Worm (Caenorhabditis elegans) whole organism, L1 larva: ENCODE data around the gene Y55F3BR.1.

ENCODE experiments used
- C16A3.4 ChIP-seq: fragments of 150-350 bp; optimal IDR thresholded peaks from 2 replicates; lab custom pipeline; 2014; ENCODE audit warnings: missing biosample characterization, missing genetic modification characterization
- F16B12.6 ChIP-seq: fragments of 150-350 bp; optimal IDR thresholded peaks from 2 replicates; lab custom pipeline; 2014; ENCODE audit warnings: missing biosample characterization, missing genetic modification characterization
- Y116A8C.19 ChIP-seq: sonication (generic microtip); optimal IDR thresholded peaks from 2 replicates; lab custom pipeline; 2016; ENCODE audit warnings: missing compliant biosample characterization, missing genetic modification characterization, borderline replicate concordance
- aha-1 ChIP-seq: fragments of 150-350 bp; optimal IDR thresholded peaks from 2 replicates; lab custom pipeline; 2014; ENCODE audit warnings: missing biosample characterization, missing genetic modification characterization
- alr-1 ChIP-seq: fragments of 200-800 bp; sonication (Bioruptor generic); optimal IDR thresholded peaks from 2 replicates; lab custom pipeline; 2018; ENCODE audit warnings: borderline replicate concordance, mild to moderate bottlenecking, missing genetic modification characterization, missing compliant biosample characterization
- aly-2 ChIP-seq: fragments of 150-350 bp; optimal IDR thresholded peaks from 2 replicates; lab custom pipeline; 2014; ENCODE audit warnings: missing biosample characterization, missing genetic modification characterization
- blmp-1 ChIP-seq: fragments of 150-350 bp; optimal IDR thresholded peaks from 2 replicates; lab custom pipeline; 2014; ENCODE audit warnings: missing biosample characterization, missing genetic modification characterization
- ceh-63 ChIP-seq: fragments of 200-800 bp; sonication (Bioruptor generic); optimal IDR thresholded peaks from 2 replicates; lab custom pipeline; 2018; ENCODE audit warnings: mild to moderate bottlenecking, missing genetic modification characterization, missing compliant biosample characterization
- ceh-82 ChIP-seq, 3 experiments: fragments of 150-350 bp in 1 of 3; sonication (generic microtip) in 2 of 3; optimal IDR thresholded peaks; 2 replicates each; lab custom pipeline; 2014 to 2017; ENCODE audit warnings: missing biosample characterization in 3 of 3, missing genetic modification characterization in 3 of 3
- ceh-90 ChIP-seq: sonication (generic microtip); optimal IDR thresholded peaks from 2 replicates; lab custom pipeline; 2016; ENCODE audit warnings: missing genetic modification characterization, missing compliant biosample characterization
- ces-1 ChIP-seq: fragments of 150-350 bp; optimal IDR thresholded peaks from 2 replicates; lab custom pipeline; 2014; ENCODE audit warnings: missing biosample characterization, missing genetic modification reagents, missing genetic modification characterization
- efl-3 ChIP-seq: fragments of 200-800 bp; sonication (Bioruptor generic); optimal IDR thresholded peaks from 2 replicates; lab custom pipeline; 2018; ENCODE audit warnings: mild to moderate bottlenecking, missing genetic modification characterization, missing compliant biosample characterization
- egl-13 ChIP-seq: sonication (generic microtip); optimal IDR thresholded peaks from 2 replicates; lab custom pipeline; 2016; ENCODE audit warnings: missing genotype, missing genetic modification reagents, missing genetic modification characterization, missing compliant biosample characterization
- elt-2 ChIP-seq: sonication (generic microtip); optimal IDR thresholded peaks from 2 replicates; lab custom pipeline; 2016; ENCODE audit warnings: missing genetic modification characterization, mild to moderate bottlenecking, inconsistent platforms, missing compliant biosample characterization, missing genetic modification reagents
- elt-3 ChIP-seq, 6 experiments: fragments of 150-350 bp in 1 of 6; sonication (generic microtip); optimal IDR thresholded peaks; 2 replicates each; lab custom pipeline; 2017 to 2018; ENCODE audit warnings: missing biosample characterization in 6 of 6, missing genetic modification characterization in 6 of 6, inconsistent platforms in 1 of 6
- ets-5 ChIP-seq: fragments of 200-800 bp; sonication (Bioruptor generic); IDR thresholded peaks from 2 replicates; pipeline ENCODE4 v1.3.6; 2022; ENCODE audit warnings: missing genetic modification characterization, missing compliant biosample characterization
- fkh-10 ChIP-seq: sonication (generic microtip); optimal IDR thresholded peaks from 2 replicates; lab custom pipeline; 2017; ENCODE audit warnings: missing biosample characterization, missing genetic modification reagents, missing genetic modification characterization
- fkh-4 ChIP-seq: sonication (generic microtip); optimal IDR thresholded peaks from 2 replicates; lab custom pipeline; 2016; ENCODE audit warnings: missing compliant biosample characterization, missing genetic modification characterization, borderline replicate concordance
- grh-1 ChIP-seq: fragments of 200-800 bp; sonication (Bioruptor generic); IDR thresholded peaks from 2 replicates; pipeline ENCODE4 v1.3.6; 2022; ENCODE audit warnings: missing genetic modification reagents, missing genetic modification characterization, missing compliant biosample characterization
- hlh-17 ChIP-seq: fragments of 200-800 bp; sonication (Bioruptor generic); optimal IDR thresholded peaks from 2 replicates; lab custom pipeline; 2018; ENCODE audit warnings: missing genetic modification characterization, mild to moderate bottlenecking, missing compliant biosample characterization, moderate library complexity, borderline replicate concordance
- hlh-4 ChIP-seq: sonication (generic microtip); optimal IDR thresholded peaks from 2 replicates; lab custom pipeline; 2016; ENCODE audit warnings: mild to moderate bottlenecking, missing genetic modification characterization, missing compliant biosample characterization
- irx-1 ChIP-seq: sonication (generic microtip); optimal IDR thresholded peaks from 2 replicates; lab custom pipeline; 2016; ENCODE audit warnings: missing genetic modification characterization, missing compliant biosample characterization
- isw-1 ChIP-seq: fragments of 200-800 bp; sonication (Bioruptor generic); IDR thresholded peaks from 2 replicates; pipeline ENCODE4 v1.3.6; 2022; ENCODE audit warnings: missing genetic modification characterization, missing compliant biosample characterization
- jun-1 ChIP-seq: fragments of 150-350 bp; optimal IDR thresholded peaks from 2 replicates; lab custom pipeline; 2014; ENCODE audit warnings: missing biosample characterization, missing genetic modification reagents, missing genetic modification characterization
- lin-13 ChIP-seq: fragments of 150-350 bp; optimal IDR thresholded peaks from 2 replicates; lab custom pipeline; 2014; ENCODE audit warnings: missing biosample characterization, missing genetic modification reagents, missing genetic modification characterization
- lin-14 ChIP-seq: fragments of 200-800 bp; sonication (Bioruptor generic); optimal IDR thresholded peaks from 2 replicates; lab custom pipeline; 2018; ENCODE audit warnings: mild to moderate bottlenecking, missing genetic modification characterization, moderate library complexity, missing compliant biosample characterization
- lin-15B ChIP-seq: fragments of 150-350 bp; sonication (generic microtip); optimal IDR thresholded peaks from 3 replicates; lab custom pipeline; 2014; ENCODE audit warnings: missing biosample characterization, missing genetic modification characterization
- lir-3 ChIP-seq: sonication (generic microtip); optimal IDR thresholded peaks from 2 replicates; lab custom pipeline; 2016; ENCODE audit warnings: mild to moderate bottlenecking, missing genetic modification characterization, moderate library complexity, missing compliant biosample characterization; ENCODE audit not compliant: poor library complexity
- mdl-1 ChIP-seq, 2 experiments: fragments of 150-350 bp; optimal IDR thresholded peaks; 2 replicates each; lab custom pipeline; 2014 to 2017; ENCODE audit warnings: missing biosample characterization in 2 of 2, missing genetic modification characterization in 2 of 2, inconsistent platforms in 1 of 2
- mep-1 ChIP-seq: fragments of 150-350 bp; optimal IDR thresholded peaks from 2 replicates; lab custom pipeline; 2014; ENCODE audit warnings: missing biosample characterization, missing genetic modification characterization
- nhr-11 ChIP-seq: fragments of 150-350 bp; optimal IDR thresholded peaks from 2 replicates; lab custom pipeline; 2014; ENCODE audit warnings: missing biosample characterization, missing genetic modification characterization
- nhr-237 ChIP-seq: fragments of 150-350 bp; optimal IDR thresholded peaks from 2 replicates; lab custom pipeline; 2014; ENCODE audit warnings: missing biosample characterization, missing genetic modification characterization
- nhr-28 ChIP-seq: fragments of 150-350 bp; optimal IDR thresholded peaks from 2 replicates; lab custom pipeline; 2014; ENCODE audit warnings: missing biosample characterization, missing genetic modification characterization
- nhr-76 ChIP-seq: sonication (generic microtip); optimal IDR thresholded peaks from 2 replicates; lab custom pipeline; 2017; ENCODE audit warnings: missing biosample characterization, missing genetic modification characterization
- nhr-77 ChIP-seq: fragments of 150-350 bp; optimal IDR thresholded peaks from 2 replicates; lab custom pipeline; 2014; ENCODE audit warnings: missing biosample characterization, missing genetic modification characterization
- nhr-85 ChIP-seq: sonication (generic microtip); peaks from one replicate; lab custom pipeline; 2016; ENCODE audit warnings: missing genetic modification characterization, inconsistent platforms, missing compliant biosample characterization
- nhr-90 ChIP-seq: sonication (generic microtip); optimal IDR thresholded peaks from 2 replicates; lab custom pipeline; 2016; ENCODE audit warnings: mild to moderate bottlenecking, missing genetic modification characterization, missing compliant biosample characterization; ENCODE audit not compliant: poor library complexity
- pag-3 ChIP-seq: sonication (generic microtip); optimal IDR thresholded peaks from 2 replicates; lab custom pipeline; 2017; ENCODE audit warnings: missing genetic modification characterization, mild to moderate bottlenecking, missing compliant biosample characterization, antibody characterized with exemption, borderline replicate concordance; ENCODE audit not compliant: insufficient read depth
- pax-3 ChIP-seq: fragments of 200-800 bp; sonication (Bioruptor generic); optimal IDR thresholded peaks from 2 replicates; lab custom pipeline; 2018; ENCODE audit warnings: mild to moderate bottlenecking, missing genetic modification characterization, moderate library complexity, missing compliant biosample characterization
- pqm-1 ChIP-seq: sonication (generic microtip); optimal IDR thresholded peaks from 3 replicates; lab custom pipeline; 2017; ENCODE audit warnings: missing biosample characterization, missing genetic modification characterization
- snpc-4 ChIP-seq: fragments of 150-350 bp; optimal IDR thresholded peaks from 2 replicates; lab custom pipeline; 2014; ENCODE audit warnings: missing biosample characterization, missing genetic modification characterization
- sptf-1 ChIP-seq: fragments of 150-350 bp; optimal IDR thresholded peaks from 2 replicates; lab custom pipeline; 2014; ENCODE audit warnings: missing biosample characterization, missing genetic modification characterization
- sup-37 ChIP-seq: fragments of 200-800 bp; sonication (Bioruptor generic); optimal IDR thresholded peaks from 2 replicates; lab custom pipeline; 2018; ENCODE audit warnings: mild to moderate bottlenecking, missing genetic modification characterization, missing compliant biosample characterization
- unc-130 ChIP-seq: fragments of 150-350 bp; optimal IDR thresholded peaks from 2 replicates; lab custom pipeline; 2017; ENCODE audit warnings: missing biosample characterization, missing genetic modification characterization, inconsistent platforms
- unc-30 ChIP-seq: sonication (generic microtip); optimal IDR thresholded peaks from 2 replicates; lab custom pipeline; 2017; ENCODE audit warnings: missing biosample characterization, missing genetic modification characterization
- unc-62 ChIP-seq: fragments of 150-350 bp; optimal IDR thresholded peaks from 2 replicates; lab custom pipeline; 2014; ENCODE audit warnings: missing biosample characterization, missing genetic modification reagents, missing genetic modification characterization
- unc-98 ChIP-seq: fragments of 200-800 bp; sonication (Bioruptor generic); IDR thresholded peaks from 2 replicates; pipeline ENCODE4 v1.3.6; 2022; ENCODE audit warnings: missing genetic modification characterization, missing compliant biosample characterization
- xbp-1 ChIP-seq: sonication (generic microtip); optimal IDR thresholded peaks from 2 replicates; lab custom pipeline; 2016; ENCODE audit warnings: missing genetic modification characterization, missing compliant biosample characterization
- ztf-11 ChIP-seq, 2 experiments: sonication (generic microtip); optimal IDR thresholded peaks; 2 replicates each; lab custom pipeline; 2016 to 2017; ENCODE audit warnings: missing genetic modification characterization in 2 of 2, missing biosample characterization in 1 of 2, missing compliant biosample characterization in 1 of 2
- ztf-4 ChIP-seq: fragments of 150-350 bp; optimal IDR thresholded peaks from 2 replicates; lab custom pipeline; 2014; ENCODE audit warnings: missing biosample characterization, missing genetic modification characterization

Y55F3BR.1 gene

DNA sequence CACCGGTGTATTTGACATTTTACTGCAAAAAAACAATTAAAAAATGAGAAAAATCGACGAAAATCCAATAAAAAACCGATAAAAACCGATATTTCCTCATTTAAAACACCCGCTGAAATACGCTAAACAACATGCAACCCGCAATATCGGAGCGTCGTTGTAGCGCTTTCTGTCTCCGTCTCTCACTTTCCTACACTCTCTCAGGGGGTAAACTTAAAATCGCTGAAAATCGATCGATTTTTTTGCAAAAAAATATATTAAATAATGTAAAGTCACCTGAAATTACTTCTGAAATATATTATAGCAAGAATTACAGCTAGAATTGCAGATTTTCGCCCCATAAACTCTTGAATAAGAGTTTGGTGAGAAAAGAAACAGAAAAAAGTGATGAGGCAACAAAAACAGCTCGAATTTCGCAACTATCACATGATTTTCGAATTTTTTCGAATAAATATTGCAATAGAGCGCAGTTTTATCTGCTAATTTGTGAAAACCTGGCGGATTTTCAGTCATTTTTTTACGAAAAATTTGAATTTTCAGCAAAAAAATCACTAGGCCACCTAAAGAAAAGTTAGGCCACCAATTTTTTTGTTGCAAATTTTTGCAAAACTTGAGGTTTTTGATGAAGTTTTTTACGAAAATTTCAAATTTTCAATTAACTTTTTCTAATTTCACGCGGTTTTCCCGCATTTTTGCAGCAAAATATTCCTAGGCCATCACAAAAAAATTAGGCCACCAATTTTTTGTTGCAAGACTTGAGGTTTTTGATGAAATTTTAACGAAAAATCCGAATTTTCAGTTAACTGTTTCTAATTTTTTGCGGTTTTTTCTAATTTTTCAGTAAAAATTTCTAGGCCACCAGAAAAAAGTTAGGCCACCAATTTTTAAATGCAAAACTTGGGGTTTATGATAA, 20.0 kb upstream of the Y55F3BR.1 start, which contains the start of the genes lem-4 and Y55F3BR.11:
TSS of gene lem-4 (minus strand) at position 424 of the 913 bp plus-strand sequence.
TSS of gene Y55F3BR.11 (plus strand) at position 863 of the 913 bp plus-strand sequence.
- no peak for TF ChIP-seq ztf-4 (tag; lab: Kevin White, UChicago)
- TF ChIP-seq unc-98 = no peak
- peak; percentile 77 for TF ChIP-seq unc-130
- TF ChIP-seq pqm-1 (tag; lab: Kevin White, UChicago) = no peak
- no peak for TF ChIP-seq efl-3 (GFP tag; lab: Kevin White, UChicago)
- TF ChIP-seq lin-14 (GFP tag; lab: Kevin White, UChicago) = peak; percentile 23
- TF ChIP-seq mep-1 (tag; lab: Kevin White, UChicago) = peak; percentile 80
- peak; percentile 41 for TF ChIP-seq jun-1 (tag; lab: Kevin White, UChicago)
- TF ChIP-seq alr-1 (tag; lab: Kevin White, UChicago) = no peak
- peak; percentile 9 for TF ChIP-seq F16B12.6 (tag; lab: Kevin White, UChicago)
- TF ChIP-seq ztf-11 (tag; optimal IDR thresholded peaks at IDR 0.05; lab: Kevin White, UChicago) = no peak
- TF ChIP-seq C16A3.4 (tag; lab: Kevin White, UChicago) = peak; percentile 66
- no peak for TF ChIP-seq aha-1 (tag; lab: Kevin White, UChicago)
- no peak for TF ChIP-seq sptf-1 (tag; lab: Kevin White, UChicago)
- no peak for TF ChIP-seq ces-1
- peak; percentile 81 for TF ChIP-seq nhr-85 (tag; lab: Kevin White, UChicago)
- TF ChIP-seq hlh-17 = no peak
- TF ChIP-seq nhr-237 (tag; lab: Kevin White, UChicago) = peak; percentile 1
- peak; percentile 48 for TF ChIP-seq elt-2 (tag; lab: Kevin White, UChicago)
- TF ChIP-seq elt-3 (tag; optimal IDR thresholded peaks at IDR 0.05; lab: Kevin White, UChicago) = peak in 1 of 6 experiments; percentile 32
- peak; percentile 82 for TF ChIP-seq snpc-4 (tag; lab: Kevin White, UChicago)
- TF ChIP-seq fkh-4 (tag; lab: Kevin White, UChicago) = peak; percentile 7
- TF ChIP-seq mdl-1 (tag; optimal IDR thresholded peaks at IDR 0.05; lab: Kevin White, UChicago) = peak in 1 of 2 experiments; percentile 54
- no peak for TF ChIP-seq nhr-76 (tag; lab: Kevin White, UChicago)
- TF ChIP-seq egl-13 (tag; lab: Kevin White, UChicago) = peak; percentile 44
- peak; percentile 30 to 66 (median 48) for TF ChIP-seq ceh-82 (tag; optimal IDR thresholded peaks at IDR 0.05; lab: Kevin White, UChicago)
- peak; percentile 5 for TF ChIP-seq nhr-11 (tag; lab: Kevin White, UChicago)
- peak; percentile 6 for TF ChIP-seq sup-37 (GFP tag; lab: Kevin White, UChicago)
- no peak for TF ChIP-seq Y116A8C.19 (tag; lab: Kevin White, UChicago)
- TF ChIP-seq pax-3 (tag; lab: Kevin White, UChicago) = peak; percentile 15
- TF ChIP-seq nhr-90 (tag; lab: Kevin White, UChicago) = peak; percentile 73
- TF ChIP-seq unc-30 (tag; lab: Kevin White, UChicago) = no peak
- TF ChIP-seq blmp-1 (tag; lab: Kevin White, UChicago) = peak; percentile 31
- no peak for TF ChIP-seq hlh-4 (tag; lab: Kevin White, UChicago)
- TF ChIP-seq ceh-90 (tag; lab: Kevin White, UChicago) = peak; percentile 18
- peak; percentile 71 for TF ChIP-seq xbp-1 (tag; lab: Kevin White, UChicago)
- no peak for TF ChIP-seq fkh-10
- peak; percentile 62 for TF ChIP-seq isw-1
- no peak for TF ChIP-seq ets-5 (GFP tag; lab: Robert Waterston, UW)
- TF ChIP-seq lin-13 (GFP tag; lab: Kevin White, UChicago) = peak; percentile 45
- TF ChIP-seq unc-62 (GFP tag; lab: Kevin White, UChicago) = no peak
- no peak for TF ChIP-seq lir-3 (tag; lab: Kevin White, UChicago)
- TF ChIP-seq lin-15B (tag; lab: Kevin White, UChicago) = peak; percentile 19
- TF ChIP-seq ceh-63 (GFP tag; lab: Kevin White, UChicago) = no peak
- no peak for TF ChIP-seq aly-2 (tag; lab: Kevin White, UChicago)
- TF ChIP-seq nhr-28 = no peak
- TF ChIP-seq grh-1 (GFP tag; lab: Robert Waterston, UW) = peak; percentile 51
- TF ChIP-seq pag-3 (tag; lab: Kevin White, UChicago) = no peak
- TF ChIP-seq nhr-77 (tag; lab: Kevin White, UChicago) = no peak
- TF ChIP-seq irx-1 = peak; percentile 19
